Fruit fly (Drosophila melanogaster): ENCODE data around the gene CG31089.

The CG31089 gene

DNA sequence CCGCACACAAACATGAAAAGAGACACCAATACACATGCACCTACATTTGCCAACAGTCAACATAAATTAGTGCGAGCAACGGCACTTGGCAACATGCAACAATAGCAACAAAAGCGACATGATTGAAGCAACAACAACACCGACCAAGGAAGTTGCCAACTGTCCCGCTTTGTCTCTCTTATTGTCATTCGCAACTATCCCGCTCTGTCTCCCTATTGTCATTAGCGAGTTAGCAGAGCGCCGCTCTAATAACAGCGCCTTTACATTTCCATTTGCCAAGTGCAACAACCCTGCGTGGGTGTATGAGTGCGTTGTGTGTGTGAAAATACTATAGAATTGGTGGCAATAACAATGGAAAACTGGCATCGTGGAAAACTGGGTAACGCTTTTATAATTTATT lies 18.6 kb upstream of the CG31089 start:
- no peak for TF ChIP-seq psq (optimal IDR thresholded peaks at IDR 0.05)
- no peak for TF ChIP-seq h (optimal IDR thresholded peaks at IDR 0.05)
- TF ChIP-seq insv (optimal IDR thresholded peaks at IDR 0.05), result no peak
- no peak for TF ChIP-seq ttk (optimal IDR thresholded peaks at IDR 0.05)
- TF ChIP-seq Myc (optimal IDR thresholded peaks at IDR 0.05), result no peak
- TF ChIP-seq Sin3A (optimal IDR thresholded peaks at IDR 0.05), result no peak

dm6 chr3R:25884301-25884700 lies 18.1 kb upstream of the CG31089 start:
- TF ChIP-seq Myc (optimal IDR thresholded peaks at IDR 0.05), result no peak
- no peak for TF ChIP-seq Sin3A (optimal IDR thresholded peaks at IDR 0.05)
- no peak for TF ChIP-seq insv (optimal IDR thresholded peaks at IDR 0.05)
- TF ChIP-seq psq (optimal IDR thresholded peaks at IDR 0.05), result no peak
- no peak for TF ChIP-seq ttk (optimal IDR thresholded peaks at IDR 0.05)
- no peak for TF ChIP-seq h (optimal IDR thresholded peaks at IDR 0.05)

- no peak for TF ChIP-seq h (optimal IDR thresholded peaks at IDR 0.05)
- no peak for TF ChIP-seq ttk (optimal IDR thresholded peaks at IDR 0.05)
- no peak for TF ChIP-seq Myc (optimal IDR thresholded peaks at IDR 0.05)
- no peak for TF ChIP-seq Sin3A (optimal IDR thresholded peaks at IDR 0.05)
- no peak for TF ChIP-seq psq (optimal IDR thresholded peaks at IDR 0.05)
- no peak for TF ChIP-seq insv (optimal IDR thresholded peaks at IDR 0.05)
These were observed 17.3 kb upstream of the CG31089 start for dm6 chr3R:25885136-25885535.

DNA sequence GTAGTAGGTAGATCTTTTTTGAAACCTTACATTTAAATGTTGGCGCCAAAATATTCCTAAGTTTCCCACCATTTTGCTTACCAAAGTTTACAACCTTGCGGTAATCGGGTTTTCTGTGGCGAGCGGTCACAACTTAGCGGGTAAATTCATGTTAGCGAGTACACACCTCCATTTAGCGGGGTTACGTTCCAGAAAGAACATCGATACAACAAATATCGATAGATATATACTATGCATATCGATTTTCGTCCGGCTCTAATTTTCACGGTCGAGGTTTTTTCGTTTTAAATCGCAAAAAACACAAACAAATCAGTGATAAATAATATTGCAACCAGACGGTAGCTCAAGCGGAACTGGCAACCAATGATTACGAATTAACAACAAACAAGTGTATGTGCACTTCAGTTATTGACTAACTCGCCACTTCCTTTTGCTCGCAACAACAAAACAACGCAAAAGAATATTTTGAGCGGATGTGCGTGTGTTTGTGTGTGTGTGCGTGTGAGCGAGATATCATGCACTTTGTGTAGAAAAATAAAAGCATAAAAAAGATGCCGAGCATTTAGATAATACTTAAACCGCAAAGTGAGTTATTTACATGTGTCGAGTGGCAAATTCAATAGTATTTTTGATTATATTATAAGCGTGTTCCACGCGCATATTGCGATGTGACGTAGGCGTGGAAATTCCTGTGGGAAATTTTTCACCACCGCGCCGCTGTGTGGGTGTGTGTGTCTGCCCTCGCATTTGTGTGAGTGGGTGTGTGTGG lies 14.0 kb upstream of the CG31089 start, which contains the start of gene Lnk:
Gene Lnk (plus strand): TSS at position 236 of the 769 bp plus-strand sequence.
- no peak for TF ChIP-seq h (optimal IDR thresholded peaks at IDR 0.05)
- no peak for TF ChIP-seq ttk (optimal IDR thresholded peaks at IDR 0.05)
- no peak for TF ChIP-seq Myc (optimal IDR thresholded peaks at IDR 0.05)

DNA sequence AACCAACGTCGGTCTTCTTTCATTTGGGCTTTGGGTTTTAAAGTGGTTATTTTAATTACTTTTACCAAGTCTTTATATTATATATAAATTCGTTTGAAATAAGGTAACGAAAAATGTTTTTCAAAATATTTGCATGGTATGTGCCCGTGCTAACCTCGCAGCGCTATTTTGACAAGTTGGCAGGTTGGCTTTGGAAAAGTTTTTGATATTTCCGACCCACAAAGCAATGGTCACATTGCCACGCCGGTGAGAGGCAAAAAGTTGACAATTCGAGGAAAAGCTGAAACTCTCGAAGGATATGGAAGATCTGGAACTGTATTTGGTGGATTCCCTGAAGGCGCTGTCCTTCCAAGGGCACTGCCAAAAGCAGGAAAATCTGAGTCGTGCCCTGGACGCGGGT lies 9.2 kb upstream of the CG31089 start, which contains the start of gene CG5913:
Gene CG5913 (plus strand): TSS at position 224 of the 400 bp plus-strand sequence.
- TF ChIP-seq h (optimal IDR thresholded peaks at IDR 0.05) (no peak), insv (optimal IDR thresholded peaks at IDR 0.05) (no peak), psq (optimal IDR thresholded peaks at IDR 0.05) (no peak), ttk (optimal IDR thresholded peaks at IDR 0.05) (no peak), Myc (optimal IDR thresholded peaks at IDR 0.05) (no peak), Sin3A (optimal IDR thresholded peaks at IDR 0.05) (no peak)

DNA sequence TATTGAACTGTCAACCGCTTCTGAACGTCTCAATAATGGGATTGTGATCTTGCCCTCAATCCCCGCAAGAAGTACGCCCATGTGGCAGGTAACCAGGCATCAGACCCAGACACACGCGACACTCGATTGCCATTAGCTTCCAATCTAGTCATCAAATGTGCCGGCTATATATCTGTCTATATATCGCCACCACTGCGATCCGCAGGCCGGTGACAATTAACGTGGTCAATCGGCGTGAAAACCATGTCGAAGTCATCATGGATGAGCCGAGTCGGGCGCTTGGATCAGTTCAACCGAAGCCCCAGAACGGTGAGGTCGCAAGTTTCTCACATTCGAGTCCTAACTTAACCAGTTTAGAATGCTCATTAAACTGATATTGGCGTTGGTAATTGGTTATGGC lies 6.9 kb upstream of the CG31089 start, which contains the start of gene Sodq:
Gene Sodq (plus strand): TSS at position 301 of the 400 bp plus-strand sequence.
- no peak for TF ChIP-seq h (optimal IDR thresholded peaks at IDR 0.05)

DNA sequence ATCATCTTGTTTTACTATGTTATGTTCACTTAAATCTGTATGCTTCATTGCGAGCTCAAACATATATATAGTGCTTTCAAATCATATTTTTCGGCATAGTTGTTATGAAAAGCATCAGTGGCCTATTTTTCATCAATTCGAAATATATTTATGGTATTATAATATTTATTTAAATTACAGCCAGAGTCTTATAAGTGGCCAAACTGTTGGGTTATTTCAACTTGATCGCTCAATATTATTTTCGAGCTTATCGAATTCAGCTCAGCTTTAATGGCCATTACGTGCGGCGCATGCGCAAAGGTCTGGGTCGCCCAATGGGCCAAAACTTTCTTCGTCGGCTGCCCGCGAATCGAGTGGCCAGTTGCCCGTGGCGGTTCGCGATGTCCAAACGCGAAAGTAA lies 5.3 kb upstream of the CG31089 start, which contains the start of gene Mco3:
Gene Mco3 (plus strand): TSS at position 301 of the 400 bp plus-strand sequence.
- no peak for TF ChIP-seq Sin3A (optimal IDR thresholded peaks at IDR 0.05)
- TF ChIP-seq insv (optimal IDR thresholded peaks at IDR 0.05), result no peak
- TF ChIP-seq ttk (optimal IDR thresholded peaks at IDR 0.05), result no peak
- no peak for TF ChIP-seq psq (optimal IDR thresholded peaks at IDR 0.05)
- TF ChIP-seq Myc (optimal IDR thresholded peaks at IDR 0.05), result no peak
- TF ChIP-seq h (optimal IDR thresholded peaks at IDR 0.05), result no peak

dm6 chr3R:25899690-25900089 lies 2.8 kb upstream of the CG31089 start, which contains the start of gene CG31091:
Gene CG31091, plus strand, starts transcription at chr3R:25899903.
- TF ChIP-seq Sin3A (optimal IDR thresholded peaks at IDR 0.05) (no peak), insv (optimal IDR thresholded peaks at IDR 0.05) (no peak), ttk (optimal IDR thresholded peaks at IDR 0.05) (no peak), psq (optimal IDR thresholded peaks at IDR 0.05) (no peak), h (optimal IDR thresholded peaks at IDR 0.05) (no peak), Myc (optimal IDR thresholded peaks at IDR 0.05) (no peak)

DNA sequence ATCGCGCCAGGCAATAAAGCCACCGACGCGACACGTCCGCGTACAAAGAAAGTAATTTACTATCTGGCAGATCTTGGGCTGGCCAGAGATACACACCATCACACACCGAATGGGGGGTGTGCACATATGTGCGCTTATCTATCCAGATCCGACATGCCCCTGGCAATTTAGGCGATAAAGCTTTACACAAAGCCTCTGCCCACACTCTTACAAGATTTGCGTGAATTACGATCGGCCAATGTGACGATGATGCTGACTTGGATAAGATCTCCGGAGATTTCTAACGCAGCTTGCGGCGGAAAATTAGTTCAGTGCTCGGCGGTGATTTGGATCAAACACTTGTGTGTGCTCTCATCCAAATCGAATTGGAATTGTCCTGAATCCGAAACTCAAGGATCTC lies 4.3 kb downstream of the CG31089 start, which contains the start of gene kumpel:
Gene kumpel (plus strand): TSS at position 301 of the 400 bp plus-strand sequence.
- TF ChIP-seq h (optimal IDR thresholded peaks at IDR 0.05), result no peak
- no peak for TF ChIP-seq Myc (optimal IDR thresholded peaks at IDR 0.05)
- TF ChIP-seq insv (optimal IDR thresholded peaks at IDR 0.05), result no peak
- TF ChIP-seq psq (optimal IDR thresholded peaks at IDR 0.05), result no peak
- no peak for TF ChIP-seq ttk (optimal IDR thresholded peaks at IDR 0.05)
- TF ChIP-seq Sin3A (optimal IDR thresholded peaks at IDR 0.05), result no peak

DNA sequence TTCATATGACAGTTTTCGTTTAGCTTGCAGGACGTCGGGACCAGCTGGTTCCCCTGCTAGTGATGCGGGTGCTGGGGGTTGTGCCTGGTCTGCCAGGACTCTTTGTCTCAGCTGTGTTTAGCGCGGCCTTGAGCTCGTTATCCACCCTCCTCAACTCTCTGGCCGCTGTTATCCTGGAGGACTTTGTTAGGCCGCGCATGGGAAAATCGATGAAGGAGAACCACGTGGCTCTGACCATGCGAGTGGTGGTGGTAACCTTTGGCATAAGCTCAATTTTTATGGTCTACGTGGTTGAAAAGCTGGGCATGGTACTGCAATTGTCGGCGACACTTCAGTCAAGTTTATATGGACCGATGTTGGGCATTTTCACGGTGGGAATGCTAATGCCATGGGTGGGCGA lies 17.5 kb downstream of the CG31089 start:
- TF ChIP-seq insv (optimal IDR thresholded peaks at IDR 0.05), result no peak
- no peak for TF ChIP-seq psq (optimal IDR thresholded peaks at IDR 0.05)
- TF ChIP-seq Sin3A (optimal IDR thresholded peaks at IDR 0.05), result no peak
- TF ChIP-seq Myc (optimal IDR thresholded peaks at IDR 0.05), result no peak
- TF ChIP-seq h (optimal IDR thresholded peaks at IDR 0.05), result no peak
- no peak for TF ChIP-seq ttk (optimal IDR thresholded peaks at IDR 0.05)

DNA sequence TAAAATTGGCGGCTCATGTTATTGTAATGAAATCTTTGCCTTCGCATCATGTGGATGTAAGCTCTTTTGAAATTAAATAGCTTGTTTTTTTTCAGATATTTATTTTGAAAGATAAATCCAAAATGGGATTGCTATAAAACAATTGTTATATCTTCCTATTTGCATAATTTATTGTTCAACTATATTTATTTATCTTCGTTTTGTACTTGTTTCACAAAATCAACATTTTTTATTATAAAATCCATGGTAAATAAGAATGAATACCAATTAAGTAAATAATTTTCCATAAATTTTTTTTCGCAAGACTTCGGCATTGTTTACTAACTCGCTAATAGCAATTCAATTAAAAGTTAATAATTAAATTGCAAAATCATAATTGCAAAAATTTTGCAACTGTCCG lies 20.1 kb downstream of the CG31089 start, which contains the start of gene CG14546:
Gene CG14546 (minus strand): TSS at position 101 of the 400 bp plus-strand sequence.
- TF ChIP-seq ttk (optimal IDR thresholded peaks at IDR 0.05) (no peak), psq (optimal IDR thresholded peaks at IDR 0.05) (no peak), Sin3A (optimal IDR thresholded peaks at IDR 0.05) (no peak), h (optimal IDR thresholded peaks at IDR 0.05) (no peak)

dm6 chr3R:25941310-25941709 lies 38.9 kb downstream of the CG31089 start:
- TF ChIP-seq ttk (optimal IDR thresholded peaks at IDR 0.05) (no peak), Myc (optimal IDR thresholded peaks at IDR 0.05) (no peak), insv (optimal IDR thresholded peaks at IDR 0.05) (no peak), psq (optimal IDR thresholded peaks at IDR 0.05) (no peak), h (optimal IDR thresholded peaks at IDR 0.05) (no peak), Sin3A (optimal IDR thresholded peaks at IDR 0.05) (no peak)

All from Kc167 (cell line).